Fruit fly (Drosophila melanogaster) Kc167 (cell line): ENCODE measurements around the gene Pgd.

Source experiments
- Sin3A ChIP-seq: fragments of >200 bp; optimal IDR thresholded peaks from 2 replicates; lab custom pipeline; 2018; ENCODE audit warnings: missing external identifiers
- insv ChIP-seq: fragments of >200 bp; optimal IDR thresholded peaks from 3 replicates; lab custom pipeline; 2018; ENCODE audit warnings: missing external identifiers

DNA sequence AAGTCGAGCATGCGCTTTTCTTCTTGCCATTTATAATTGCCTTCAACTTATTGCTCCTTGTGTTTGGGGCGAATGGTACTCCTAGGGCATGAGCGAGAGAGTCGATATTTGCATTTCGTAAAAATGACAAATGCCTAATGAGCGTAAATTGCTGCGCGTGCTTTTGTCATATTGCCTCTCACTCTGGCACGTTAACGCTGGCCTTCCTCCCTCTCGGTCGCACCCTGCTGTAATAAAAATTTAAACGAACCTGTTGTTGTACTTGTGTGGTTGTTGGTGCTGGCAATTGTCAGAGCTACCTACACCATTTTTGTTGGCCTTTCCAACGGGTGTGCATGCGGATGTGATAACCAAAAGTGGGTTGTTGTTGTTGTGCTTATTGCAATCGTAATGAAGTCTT lies 6.5 kb upstream of the Pgd start:
- TF ChIP-seq Sin3A: no peak
- TF ChIP-seq insv: no peak
